Fruit fly (Drosophila melanogaster): ENCODE results near the gene CG14645.

dm6 chr3R:4362010-4362409 lies 27.1 kb downstream of the CG14645 start:
- TF ChIP-seq CG8478 (optimal IDR thresholded peaks at IDR 0.05): no peak
- no peak for TF ChIP-seq CTCF (optimal IDR thresholded peaks at IDR 0.05)

All from S2 (cell line).